Worm (Caenorhabditis elegans) whole organism, L4 larva: ENCODE results near the gene R04B3.3.

Experiments used
- F10B5.3 ChIP-seq: sonication (generic microtip); optimal IDR thresholded peaks from 2 replicates; lab custom pipeline; 2016; ENCODE audit warnings: mild to moderate bottlenecking, missing genetic modification characterization, missing compliant biosample characterization
- F44E2.7 ChIP-seq: fragments of 200-800 bp; sonication (Bioruptor generic); IDR thresholded peaks from 2 replicates; pipeline ENCODE4 v2.1.2; 2022; ENCODE audit warnings: missing genetic modification characterization, missing compliant biosample characterization
- T20F7.1 ChIP-seq: fragments of 200-800 bp; sonication (Bioruptor generic); optimal IDR thresholded peaks from 2 replicates; lab custom pipeline; 2018; ENCODE audit warnings: mild to moderate bottlenecking, missing genetic modification characterization, missing compliant biosample characterization
- T26A8.4 ChIP-seq: fragments of 200-800 bp; sonication (Bioruptor generic); IDR thresholded peaks from 2 replicates; pipeline ENCODE4 v1.3.6; 2022; ENCODE audit warnings: missing genetic modification characterization, missing compliant biosample characterization
- Y48G9A.11 ChIP-seq: fragments of 200-800 bp; sonication (Bioruptor generic); IDR thresholded peaks from 2 replicates; pipeline ENCODE4 v1.3.6; 2022; ENCODE audit warnings: missing genetic modification reagents, missing genetic modification characterization, missing compliant biosample characterization
- aha-1 ChIP-seq: fragments of 150-350 bp; peaks from one replicate; lab custom pipeline; 2014; ENCODE audit warnings: missing biosample characterization, missing genetic modification characterization
- ceh-20 ChIP-seq: fragments of 200-800 bp; sonication (Bioruptor generic); IDR thresholded peaks from 2 replicates; pipeline ENCODE4 v1.3.6; 2022; ENCODE audit warnings: missing genetic modification reagents, missing genetic modification characterization, missing compliant biosample characterization
- ces-1 ChIP-seq: fragments of 150-350 bp; sonication (generic microtip); optimal IDR thresholded peaks from 4 replicates; lab custom pipeline; 2014; ENCODE audit warnings: missing biosample characterization, missing genetic modification reagents, missing genetic modification characterization
- ctbp-1 ChIP-seq: fragments of 200-800 bp; sonication (Bioruptor generic); IDR thresholded peaks from 2 replicates; pipeline ENCODE4 v1.3.6; 2022; ENCODE audit warnings: missing genetic modification reagents, missing genetic modification characterization, missing compliant biosample characterization
- daf-16 ChIP-seq, 3 experiments: sonication (generic microtip); optimal IDR thresholded peaks; 2 replicates each; lab custom pipeline; 2016 to 2017; ENCODE audit warnings: missing genetic modification characterization in 3 of 3, missing genetic modification reagents in 3 of 3, mild to moderate bottlenecking in 2 of 3, missing compliant biosample characterization in 2 of 3, missing biosample characterization in 1 of 3, moderate library complexity in 1 of 3
- daf-8 ChIP-seq: fragments of 200-800 bp; sonication (Bioruptor generic); IDR thresholded peaks from 2 replicates; pipeline ENCODE4 v1.3.6; 2022; ENCODE audit warnings: missing genetic modification characterization, missing compliant biosample characterization
- hif-1 ChIP-seq, 2 experiments: sonication (generic microtip); optimal IDR thresholded peaks; 2 replicates each; lab custom pipeline; 2016 to 2017; ENCODE audit warnings: missing compliant biosample characterization in 2 of 2, missing genetic modification characterization in 2 of 2, missing genetic modification reagents in 2 of 2, missing genotype in 2 of 2, mild to moderate bottlenecking in 1 of 2
- jun-1 ChIP-seq: fragments of 150-350 bp; optimal IDR thresholded peaks from 2 replicates; lab custom pipeline; 2014; ENCODE audit warnings: missing biosample characterization, missing genetic modification reagents, missing genetic modification characterization
- lin-1 ChIP-seq: fragments of 200-800 bp; sonication (Bioruptor generic); IDR thresholded peaks from 2 replicates; pipeline ENCODE4 v1.3.6; 2022; ENCODE audit warnings: missing genetic modification reagents, missing genetic modification characterization, missing compliant biosample characterization
- lin-29 ChIP-seq: fragments of 200-800 bp; sonication (Bioruptor generic); IDR thresholded peaks from 2 replicates; pipeline ENCODE4 v1.3.6; 2022; ENCODE audit warnings: missing genetic modification reagents, missing genetic modification characterization, missing compliant biosample characterization
- mep-1 ChIP-seq: fragments of 150-350 bp; sonication (generic microtip); optimal IDR thresholded peaks from 3 replicates; lab custom pipeline; 2014; ENCODE audit warnings: missing biosample characterization, missing genetic modification characterization
- mxl-2 ChIP-seq: fragments of 200-800 bp; sonication (Bioruptor generic); conservative IDR thresholded peaks from 2 replicates; pipeline ENCODE4 v1.3.6; 2022; ENCODE audit warnings: missing genetic modification reagents, missing genetic modification characterization, missing compliant biosample characterization
- nhr-10 ChIP-seq: fragments of 150-350 bp; optimal IDR thresholded peaks from 2 replicates; lab custom pipeline; 2014; ENCODE audit warnings: missing biosample characterization, missing genetic modification characterization
- nhr-111 ChIP-seq: fragments of 200-800 bp; sonication (Bioruptor generic); optimal IDR thresholded peaks from 2 replicates; lab custom pipeline; 2018; ENCODE audit warnings: mild to moderate bottlenecking, missing genetic modification characterization, missing compliant biosample characterization
- nhr-237 ChIP-seq: sonication (generic microtip); optimal IDR thresholded peaks from 2 replicates; lab custom pipeline; 2017; ENCODE audit warnings: missing biosample characterization, missing genetic modification characterization
- nhr-42 ChIP-seq: fragments of 200-800 bp; sonication (Bioruptor generic); IDR thresholded peaks from 2 replicates; pipeline ENCODE4 v1.3.6; 2022; ENCODE audit warnings: missing genetic modification characterization, missing compliant biosample characterization
- nhr-6 ChIP-seq: fragments of 150-350 bp; optimal IDR thresholded peaks from 2 replicates; lab custom pipeline; 2014; ENCODE audit warnings: missing biosample characterization, missing genetic modification characterization
- php-3 ChIP-seq: fragments of 200-800 bp; sonication (Bioruptor generic); IDR thresholded peaks from 2 replicates; pipeline ENCODE4 v1.3.6; 2022; ENCODE audit warnings: missing genetic modification reagents, missing genetic modification characterization, missing compliant biosample characterization
- set-16 ChIP-seq: fragments of 200-800 bp; sonication (Bioruptor generic); IDR thresholded peaks from 2 replicates; pipeline ENCODE4 v1.3.6; 2022; ENCODE audit warnings: missing genetic modification reagents, missing genetic modification characterization, missing compliant biosample characterization
- tag-97 ChIP-seq: fragments of 200-800 bp; sonication (Bioruptor generic); IDR thresholded peaks from 2 replicates; pipeline ENCODE4 v1.3.6; 2022; ENCODE audit warnings: missing genetic modification characterization, missing compliant biosample characterization
- tra-1 ChIP-seq: fragments of 200-800 bp; sonication (Bioruptor generic); IDR thresholded peaks from 2 replicates; pipeline ENCODE4 v1.3.6; 2022; ENCODE audit warnings: missing genetic modification reagents, missing genetic modification characterization, missing compliant biosample characterization
- unc-130 ChIP-seq: sonication (generic microtip); optimal IDR thresholded peaks from 2 replicates; lab custom pipeline; 2016; ENCODE audit warnings: missing genetic modification reagents, missing genetic modification characterization, missing compliant biosample characterization
- unc-62 ChIP-seq, 3 experiments: fragments of 150-350 bp in 1 of 3; sonication (generic microtip); optimal IDR thresholded peaks in 2 of 3; peaks in 1 of 3; 1 replicate in 1 of 3; 2 replicates in 2 of 3; lab custom pipeline; 2014 to 2017; ENCODE audit warnings: missing biosample characterization in 3 of 3, missing genetic modification characterization in 3 of 3, missing genetic modification reagents in 3 of 3, missing genotype in 1 of 3
- zfp-3 ChIP-seq: fragments of 200-800 bp; sonication (Bioruptor generic); conservative IDR thresholded peaks from 2 replicates; pipeline ENCODE4 v1.3.6; 2022; ENCODE audit warnings: missing genetic modification reagents, missing genetic modification characterization, missing compliant biosample characterization

R04B3.3 gene

ce11 chrX:2475873-2476272 lies at the start of gene R04B3.3:
TSS of gene R04B3.3 (minus strand) at chrX:2475973.
- TF ChIP-seq nhr-111 (no peak), ces-1 (GFP tag; lab: Kevin White, UChicago) (no peak), nhr-10 (no peak), T20F7.1 (GFP tag; lab: Kevin White, UChicago) (no peak), T26A8.4 (GFP tag; lab: Robert Waterston, UW) (no peak), zfp-3 (no peak)

ce11 chrX:2522658-2523057 lies 46.9 kb upstream of the R04B3.3 start:
- peak; percentile 76 for TF ChIP-seq aha-1 (tag; lab: Kevin White, UChicago)
- no peak for TF ChIP-seq F10B5.3
- no peak for TF ChIP-seq mep-1 (tag; lab: Kevin White, UChicago)

- TF ChIP-seq tag-97 (no peak), php-3 (GFP tag; lab: Robert Waterston, UW) (no peak), F44E2.7 (no peak), jun-1 (tag; lab: Kevin White, UChicago) (no peak), ces-1 (GFP tag; lab: Kevin White, UChicago) (no peak), daf-16 (GFP tag; optimal IDR thresholded peaks at IDR 0.05; lab: Kevin White, UChicago) (no peak), daf-16 (tag; optimal IDR thresholded peaks at IDR 0.05; lab: Kevin White, UChicago) (no peak), ceh-20 (GFP tag; lab: Robert Waterston, UW) (no peak), ctbp-1 (no peak), lin-1 (no peak)
- TF ChIP-seq, all 104 proteins: peak for 0
Measured at ce11 chrX:2520461-2520860, 44.7 kb upstream of the R04B3.3 start.

- 0 out of 2 replicates have a peak, but pooled peaks have one; percentile 24 for TF ChIP-seq nhr-42 (GFP tag; lab: Robert Waterston, UW)
- TF ChIP-seq lin-29 (GFP tag; lab: Robert Waterston, UW), result no peak
- peak in 1 of 2 experiments; percentile 28 for TF ChIP-seq unc-62 (GFP tag; optimal IDR thresholded peaks at IDR 0.05 in 1 of 2; lab: Kevin White, UChicago)
- TF ChIP-seq unc-62 (tag; optimal IDR thresholded peaks at IDR 0.05; lab: Kevin White, UChicago), result no peak
- TF ChIP-seq mxl-2 (GFP tag; lab: Robert Waterston, UW), result no peak
- TF ChIP-seq set-16 (GFP tag; lab: Robert Waterston, UW), result peak; percentile 56
Measured at ce11 chrX:2516949-2517696, 41.4 kb upstream of the R04B3.3 start.

ce11 chrX:2515224-2515623 lies 39.5 kb upstream of the R04B3.3 start, which contains the start of gene syg-1:
TSS of gene syg-1 (minus strand) at chrX:2515324.
- TF ChIP-seq Y48G9A.11 (GFP tag; lab: Robert Waterston, UW) (no peak), hif-1 (tag; optimal IDR thresholded peaks at IDR 0.05; lab: Kevin White, UChicago) (no peak), tra-1 (GFP tag; lab: Robert Waterston, UW) (no peak), F44E2.7 (no peak), nhr-6 (no peak), nhr-237 (tag; lab: Kevin White, UChicago) (no peak), mxl-2 (GFP tag; lab: Robert Waterston, UW) (no peak), daf-8 (GFP tag; lab: Robert Waterston, UW) (no peak)

DNA sequence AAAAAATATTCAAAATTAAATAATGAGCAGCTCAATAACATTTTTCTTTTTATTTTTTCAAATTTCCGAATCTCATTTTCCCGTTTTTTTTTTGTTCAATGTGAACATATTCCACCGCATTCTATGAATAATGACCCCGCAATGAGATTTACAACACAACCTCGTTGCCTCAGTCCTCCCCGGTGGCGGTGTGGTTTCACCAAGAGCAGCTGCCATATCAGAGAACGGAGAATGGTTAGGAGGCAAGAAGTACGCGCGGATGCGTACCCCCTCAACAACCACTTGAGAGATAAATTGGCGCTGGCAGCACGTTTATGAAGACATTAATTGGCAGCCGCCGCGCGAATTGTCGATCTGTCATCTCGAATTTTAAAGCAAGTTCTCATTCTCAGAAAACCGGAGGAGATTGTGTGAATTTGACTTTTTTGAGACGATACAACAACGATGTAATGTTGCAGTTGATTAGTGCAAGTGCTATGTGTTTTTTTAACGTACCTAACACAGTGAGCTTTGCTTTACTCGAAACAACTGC lies 38.0 kb upstream of the R04B3.3 start:
- peak in 1 of 2 experiments; percentile 50 for TF ChIP-seq unc-62 (GFP tag; optimal IDR thresholded peaks at IDR 0.05 in 1 of 2; lab: Kevin White, UChicago)
- TF ChIP-seq unc-62 (tag; optimal IDR thresholded peaks at IDR 0.05; lab: Kevin White, UChicago), result no peak
- no peak for TF ChIP-seq unc-130 (GFP tag; lab: Kevin White, UChicago)
- TF ChIP-seq, all 104 proteins: peak for 1
